Fruit fly (Drosophila melanogaster): ENCODE measurements around the gene CG13068.

CG13068 gene

DNA sequence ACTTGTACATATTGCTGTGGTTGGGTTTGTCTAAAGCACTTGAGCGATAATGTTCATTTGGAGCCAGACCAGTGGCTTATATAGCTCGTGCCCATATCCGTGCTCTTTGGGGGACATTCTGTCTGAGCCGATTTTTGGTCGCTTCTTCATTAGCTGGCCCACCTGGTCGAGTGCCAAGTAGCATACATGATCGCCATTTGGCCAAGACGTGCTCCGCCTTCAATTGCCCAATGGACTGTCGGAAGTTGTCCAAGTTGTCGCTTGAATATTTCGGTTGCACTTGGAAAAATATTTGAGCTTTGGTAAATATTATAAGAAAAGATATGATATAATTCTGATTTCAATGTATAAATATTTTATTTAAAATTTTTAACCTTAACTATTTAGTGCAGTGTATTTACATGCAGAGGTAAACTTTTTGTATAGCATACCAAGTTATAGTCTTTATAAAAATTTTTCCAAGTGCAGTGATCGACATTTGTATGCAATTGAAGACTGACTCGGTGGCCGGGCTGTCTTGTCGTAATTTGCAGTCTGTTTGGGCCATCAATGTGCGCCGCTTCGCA, 16.2 kb downstream of the CG13068 start, which contains the start of gene CG13047 (continued):
- TF ChIP-seq Lhr (GFP tag; optimal IDR thresholded peaks at IDR 0.05) (no peak), tgo (GFP tag; IDR thresholded peaks at IDR 0.05) (0 out of 3 replicates have a peak, but pooled peaks have one; percentile 21), dmrt99B (tag; optimal IDR thresholded peaks at IDR 0.05) (peak; percentile 44), row (GFP tag; IDR thresholded peaks at IDR 0.05) (0 out of 3 replicates have a peak, but pooled peaks have one; percentile 11), croc (GFP tag; conservative IDR thresholded peaks at IDR 0.05) (no peak), CG15269 (tag; optimal IDR thresholded peaks at IDR 0.05) (peak; percentile 28), CG3163 (GFP tag; optimal IDR thresholded peaks at IDR 0.05) (no peak), CG17359 (tag; optimal IDR thresholded peaks at IDR 0.05) (peak; percentile 5), CG8359 (GFP tag; optimal IDR thresholded peaks at IDR 0.05; ENCODE audit: borderline replicate concordance) (no peak), Ada2b (GFP tag; IDR thresholded peaks at IDR 0.05) (no peak), Blimp-1 (GFP tag; optimal IDR thresholded peaks at IDR 0.05) (peak; percentile 7), CG2712 (tag; optimal IDR thresholded peaks at IDR 0.05) (peak; percentile 11), CG12744 (GFP tag; optimal IDR thresholded peaks at IDR 0.05) (no peak), caup (GFP tag; optimal IDR thresholded peaks at IDR 0.05; ENCODE audit: severe bottlenecking) (no peak), unpg (GFP tag; optimal IDR thresholded peaks at IDR 0.05) (peak; percentile 2), CG2678 (tag; optimal IDR thresholded peaks at IDR 0.05) (peak; percentile 36), Oli (tag; optimal IDR thresholded peaks at IDR 0.05) (peak; percentile 15), lov (optimal IDR thresholded peaks at IDR 0.05) (no peak), lov (GFP tag; IDR thresholded peaks at IDR 0.05) (no peak)

DNA sequence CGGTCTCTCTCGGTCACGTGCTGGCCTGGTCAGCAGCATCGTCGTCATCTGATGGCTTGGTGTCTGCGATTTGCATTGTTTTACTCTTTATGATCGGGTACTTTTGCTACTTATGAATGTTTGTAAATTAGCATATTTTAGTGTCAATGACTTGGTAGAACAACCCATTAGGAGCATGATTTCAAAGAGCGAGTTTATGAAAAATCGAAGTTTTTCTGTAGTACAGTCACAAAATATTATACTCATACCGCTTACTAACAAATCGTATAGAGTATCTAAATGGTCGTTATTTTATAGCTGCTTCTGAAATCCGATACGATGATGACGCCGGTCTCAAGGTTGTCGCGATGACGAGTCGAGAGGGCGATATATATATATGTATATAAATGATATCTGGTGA, 17.1 kb downstream of the CG13068 start:
- TF ChIP-seq h (optimal IDR thresholded peaks at IDR 0.05) = no peak
- TF ChIP-seq tap (tag; optimal IDR thresholded peaks at IDR 0.05) = peak; percentile 40
- 0 out of 3 replicates have a peak, but pooled peaks have one; percentile 15 for TF ChIP-seq C15 (GFP tag; IDR thresholded peaks at IDR 0.05)
- no peak for TF ChIP-seq pum (GFP tag; optimal IDR thresholded peaks at IDR 0.05)
- TF ChIP-seq CG32772 (GFP tag; IDR thresholded peaks at IDR 0.05) = 0 out of 2 replicates have a peak, but pooled peaks have one; percentile 8
- no peak for TF ChIP-seq klu (GFP tag; IDR thresholded peaks at IDR 0.05)
- TF ChIP-seq CG12299 (tag; optimal IDR thresholded peaks at IDR 0.05) = no peak
- TF ChIP-seq CG10267 (tag; optimal IDR thresholded peaks at IDR 0.05) = no peak
- peak; percentile 21 for TF ChIP-seq abd-A (tag; optimal IDR thresholded peaks at IDR 0.05)
- TF ChIP-seq ttk (GFP tag; IDR thresholded peaks at IDR 0.05) = 0 out of 2 replicates have a peak, but pooled peaks have one; percentile 5
- no peak for TF ChIP-seq CG11085 (GFP tag; IDR thresholded peaks at IDR 0.05)
- TF ChIP-seq CG11696 (GFP tag; IDR thresholded peaks at IDR 0.05) = no peak
- no peak for TF ChIP-seq usp (GFP tag; optimal IDR thresholded peaks at IDR 0.05)
- no peak for TF ChIP-seq CG9215 (GFP tag; IDR thresholded peaks at IDR 0.05)
- no peak for TF ChIP-seq CG4854 (GFP tag; optimal IDR thresholded peaks at IDR 0.05)
- peak; percentile 79 for TF ChIP-seq cwo (GFP tag; optimal IDR thresholded peaks at IDR 0.05)
- no peak for TF ChIP-seq Ets97D (GFP tag; optimal IDR thresholded peaks at IDR 0.05)
- peak; percentile 6 for TF ChIP-seq run (tag; optimal IDR thresholded peaks at IDR 0.05)
- TF ChIP-seq unc-4 (GFP tag; IDR thresholded peaks at IDR 0.05; ENCODE audit: partially characterized antibody) = no peak
- TF ChIP-seq HmgD (GFP tag; optimal IDR thresholded peaks at IDR 0.05) = no peak
- peak; percentile 14 for TF ChIP-seq CG12219 (GFP tag; optimal IDR thresholded peaks at IDR 0.05)
- peak; percentile 62 for TF ChIP-seq vvl (GFP tag; IDR thresholded peaks at IDR 0.05)
- TF ChIP-seq CG13424 (tag; optimal IDR thresholded peaks at IDR 0.05) = peak; percentile 54
- no peak for TF ChIP-seq CG11723 (GFP tag; optimal IDR thresholded peaks at IDR 0.05)
- no peak; the same call in 1 of the 2 replicates for TF ChIP-seq CG14014 (GFP tag; IDR thresholded peaks at IDR 0.05)
- TF ChIP-seq dpn (GFP tag; optimal IDR thresholded peaks at IDR 0.05) = peak in 1 of 2 experiments; percentile 1
- TF ChIP-seq CG14441 (GFP tag; IDR thresholded peaks at IDR 0.05) = peak; percentile 57
- no peak for TF ChIP-seq CG12104 (GFP tag; optimal IDR thresholded peaks at IDR 0.05)
- peak; percentile 34; the same call in 1 of the 2 replicates for TF ChIP-seq HLH3B (GFP tag; IDR thresholded peaks at IDR 0.05)
- peak; percentile 18 for TF ChIP-seq CG17385 (GFP tag; optimal IDR thresholded peaks at IDR 0.05)
- TF ChIP-seq CG13296 (GFP tag; optimal IDR thresholded peaks at IDR 0.05) = peak; percentile 23
